Worm (Caenorhabditis elegans): ENCODE results near the gene Y79H2A.2.

The Y79H2A.2 gene

DNA sequence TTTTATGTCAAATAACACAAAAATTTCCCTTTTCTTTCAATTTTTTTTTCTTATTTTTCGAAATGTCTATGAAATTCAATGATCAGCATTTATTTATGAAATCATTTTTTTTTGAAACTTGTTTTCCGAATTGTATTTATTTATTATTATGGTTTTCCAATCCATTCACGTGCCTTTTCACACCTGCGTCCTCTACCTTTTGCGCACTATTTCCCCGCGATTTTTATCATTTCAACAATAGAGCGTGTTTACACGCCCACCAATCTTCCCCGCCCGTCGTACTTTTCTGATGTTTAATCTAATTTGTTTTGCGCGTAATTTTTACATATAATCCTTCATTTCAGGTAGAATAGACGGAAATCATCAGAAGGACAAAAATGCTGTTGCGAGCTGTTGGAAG is 40.7 kb downstream of the Y79H2A.2 start, which contains the start of gene wah-1:
TSS of gene wah-1 (plus strand) at position 345 of the 400 bp plus-strand sequence.
- no peak for TF ChIP-seq med-1 (GFP tag; optimal IDR thresholded peaks at IDR 0.05; ENCODE audit: insufficient read depth)
- TF ChIP-seq cog-1 (tag; optimal IDR thresholded peaks at IDR 0.05): no peak
- TF ChIP-seq tab-1 (GFP tag; IDR thresholded peaks at IDR 0.05): no peak
- TF ChIP-seq ztf-29 (GFP tag; IDR thresholded peaks at IDR 0.05): no peak
- TF ChIP-seq flt-1 (GFP tag; IDR thresholded peaks at IDR 0.05): no peak
- TF ChIP-seq ztf-23 (GFP tag; IDR thresholded peaks at IDR 0.05): no peak
- no peak for TF ChIP-seq ref-1 (GFP tag; conservative IDR thresholded peaks at IDR 0.05)
- no peak for TF ChIP-seq T22C8.4 (GFP tag; IDR thresholded peaks at IDR 0.05)
- no peak for TF ChIP-seq klf-2 (GFP tag; conservative IDR thresholded peaks at IDR 0.05)

DNA sequence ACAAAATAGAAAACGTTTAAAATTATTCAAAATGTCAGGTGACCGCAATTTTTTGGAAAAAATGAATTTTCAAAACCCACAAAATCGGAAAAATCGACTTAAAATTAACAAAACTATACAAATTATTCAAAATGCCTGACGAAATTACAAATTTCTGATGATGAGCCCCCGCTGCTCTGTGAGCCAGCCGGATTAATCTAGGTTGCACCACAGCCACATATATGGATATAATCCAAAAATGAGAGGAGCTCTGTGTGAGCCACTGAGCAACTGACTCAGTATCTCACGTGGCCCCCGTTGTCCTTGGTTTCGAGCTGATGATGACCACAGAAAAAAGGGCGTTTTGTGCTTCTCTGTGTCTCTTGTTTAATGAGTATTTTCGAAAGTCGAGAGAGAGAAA is 45.5 kb downstream of the Y79H2A.2 start:
- TF ChIP-seq ztf-29 (GFP tag; IDR thresholded peaks at IDR 0.05): no peak
- no peak for TF ChIP-seq klf-2 (GFP tag; conservative IDR thresholded peaks at IDR 0.05)
- TF ChIP-seq ztf-23 (GFP tag; IDR thresholded peaks at IDR 0.05): no peak
- no peak for TF ChIP-seq med-1 (GFP tag; optimal IDR thresholded peaks at IDR 0.05; ENCODE audit: insufficient read depth)
- TF ChIP-seq flt-1 (GFP tag; IDR thresholded peaks at IDR 0.05): no peak
- TF ChIP-seq cog-1 (tag; optimal IDR thresholded peaks at IDR 0.05): no peak
- no peak for TF ChIP-seq T22C8.4 (GFP tag; IDR thresholded peaks at IDR 0.05)
- no peak for TF ChIP-seq ref-1 (GFP tag; conservative IDR thresholded peaks at IDR 0.05)
- TF ChIP-seq tab-1 (GFP tag; IDR thresholded peaks at IDR 0.05): no peak

DNA sequence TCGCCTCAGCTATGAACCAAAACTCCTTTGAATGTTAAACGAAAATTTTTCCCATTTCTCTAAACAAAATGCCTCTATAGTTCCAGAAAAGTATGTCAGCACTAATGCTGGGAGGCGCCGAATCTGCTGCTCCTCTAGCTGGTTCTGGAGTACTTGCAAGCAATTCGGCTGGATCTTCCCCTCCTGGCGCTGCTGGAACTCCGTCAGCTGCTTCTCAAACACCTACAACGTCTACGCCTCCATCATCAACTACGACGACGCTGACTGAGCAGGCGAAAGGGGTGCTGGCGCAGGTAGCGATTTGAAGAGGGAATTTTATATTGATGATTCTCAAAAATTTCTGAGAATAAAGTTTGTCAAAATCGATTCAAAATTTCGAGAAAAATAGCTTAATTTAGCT is 48.1 kb downstream of the Y79H2A.2 start:
- TF ChIP-seq ztf-23 (GFP tag; IDR thresholded peaks at IDR 0.05) (no peak), tab-1 (GFP tag; IDR thresholded peaks at IDR 0.05) (no peak), klf-2 (GFP tag; conservative IDR thresholded peaks at IDR 0.05) (no peak), med-1 (GFP tag; optimal IDR thresholded peaks at IDR 0.05; ENCODE audit: insufficient read depth) (no peak), ztf-29 (GFP tag; IDR thresholded peaks at IDR 0.05) (no peak), cog-1 (tag; optimal IDR thresholded peaks at IDR 0.05) (no peak), flt-1 (GFP tag; IDR thresholded peaks at IDR 0.05) (no peak), ref-1 (GFP tag; conservative IDR thresholded peaks at IDR 0.05) (no peak), T22C8.4 (GFP tag; IDR thresholded peaks at IDR 0.05) (no peak)

DNA sequence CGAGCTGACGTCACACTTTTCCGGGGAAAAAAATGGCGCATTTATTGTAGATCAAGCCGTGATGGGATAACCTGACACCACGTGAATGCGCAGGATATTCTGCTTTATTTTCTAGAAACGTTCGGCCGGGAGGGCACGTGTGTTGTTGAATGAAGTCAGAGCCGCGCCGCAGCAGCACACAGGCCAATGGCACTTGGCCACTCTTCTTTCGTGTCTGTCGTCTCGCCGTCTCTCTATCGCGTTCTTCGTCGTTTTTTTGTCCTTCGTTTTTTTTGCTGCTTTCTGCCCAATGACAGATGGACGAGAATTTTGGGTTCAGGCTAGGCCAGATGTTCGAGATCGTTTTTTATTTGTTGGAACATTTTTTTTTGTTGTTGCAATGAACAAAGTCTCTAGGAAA is 49.0 kb downstream of the Y79H2A.2 start:
- TF ChIP-seq ref-1 (GFP tag; conservative IDR thresholded peaks at IDR 0.05) (no peak), flt-1 (GFP tag; IDR thresholded peaks at IDR 0.05) (no peak), ztf-23 (GFP tag; IDR thresholded peaks at IDR 0.05) (no peak), med-1 (GFP tag; optimal IDR thresholded peaks at IDR 0.05; ENCODE audit: insufficient read depth) (no peak)

DNA sequence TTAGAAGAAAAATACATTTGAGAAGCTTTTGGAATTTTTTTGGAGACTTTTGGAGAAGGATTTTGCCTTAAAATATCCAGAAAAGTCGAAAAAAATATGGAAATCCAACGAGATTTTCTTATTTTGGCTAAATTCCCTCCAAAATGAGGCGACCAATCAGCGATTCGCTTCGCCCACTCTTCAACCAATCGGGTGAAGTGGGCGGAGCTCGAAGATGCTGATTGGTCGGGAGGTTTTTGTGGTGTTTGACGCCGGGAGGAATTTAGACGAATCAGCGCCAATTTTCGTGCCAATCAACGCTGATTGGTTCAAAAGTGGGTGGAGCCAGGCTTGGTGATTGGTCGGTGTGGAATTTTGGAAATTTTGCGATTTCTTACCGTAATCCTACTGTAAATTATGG is 49.8 kb downstream of the Y79H2A.2 start:
- TF ChIP-seq ztf-29 (GFP tag; IDR thresholded peaks at IDR 0.05) (no peak), med-1 (GFP tag; optimal IDR thresholded peaks at IDR 0.05; ENCODE audit: insufficient read depth) (no peak), cog-1 (tag; optimal IDR thresholded peaks at IDR 0.05) (no peak), klf-2 (GFP tag; conservative IDR thresholded peaks at IDR 0.05) (no peak)
